Worm (Caenorhabditis elegans): ENCODE results near the gene smim-14.

DNA sequence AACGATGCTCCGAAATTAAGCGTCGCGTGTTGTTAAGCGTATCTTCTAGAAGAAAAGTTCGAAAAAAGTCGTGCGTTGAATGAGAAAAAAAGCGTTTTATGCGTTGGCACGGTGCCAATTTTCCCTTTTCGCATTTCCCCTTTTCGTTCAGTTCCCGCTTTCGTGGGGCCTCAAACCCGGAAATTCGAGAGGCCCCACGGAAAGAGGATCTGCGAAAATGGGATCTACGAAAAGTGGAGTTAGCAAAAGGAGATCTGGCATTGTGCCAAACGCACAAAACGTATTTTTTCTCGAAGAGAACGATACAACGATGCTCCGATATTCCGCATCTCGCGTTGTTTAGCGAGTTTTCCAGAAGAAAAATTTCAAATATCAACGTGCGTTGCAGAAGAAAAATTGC lies 30.3 kb upstream of the smim-14 start:
- TF ChIP-seq F37D6.2 (tag; optimal IDR thresholded peaks at IDR 0.05) (no peak), zip-2 (tag; optimal IDR thresholded peaks at IDR 0.05) (no peak)

Measured in whole organism, L4 larva.